Fruit fly (Drosophila melanogaster) whole organism, larva: ENCODE measurements around the gene betaGlu.
A peak's percentile ranks its signal among the peaks of the same experiment; 100 is the strongest.

Experiments used
- noc ChIP-seq: fragments of 200-800 bp; sonication (Bioruptor generic); optimal IDR thresholded peaks from 3 replicates; lab custom pipeline; 2019; ENCODE audit warnings: missing biosample characterization, mild to moderate bottlenecking, missing genetic modification characterization, moderate library complexity

The betaGlu gene

dm6 chr3R:31736776-31737175 lies 34.9 kb downstream of the betaGlu start, which contains the start of the genes CstF50 and CG11563:
Gene CstF50 (minus strand): TSS chr3R:31736963.
Gene CG11563 (plus strand): TSS chr3R:31737035.
- TF ChIP-seq noc: no peak

dm6 chr3R:31727773-31728172 lies 43.9 kb downstream of the betaGlu start:
- no peak for TF ChIP-seq noc

dm6 chr3R:31726286-31726685 lies 45.4 kb downstream of the betaGlu start:
- no peak for TF ChIP-seq noc

dm6 chr3R:31725486-31726227 lies 46.0 kb downstream of the betaGlu start:
- no peak for TF ChIP-seq noc

- no peak for TF ChIP-seq noc
Observed at dm6 chr3R:31724580-31725320, 46.9 kb downstream of the betaGlu start.

dm6 chr3R:31724136-31724535 lies 47.5 kb downstream of the betaGlu start:
- no peak for TF ChIP-seq noc

dm6 chr3R:31723206-31723933 lies 48.3 kb downstream of the betaGlu start:
- no peak for TF ChIP-seq noc

dm6 chr3R:31721958-31722357 lies 49.7 kb downstream of the betaGlu start:
- TF ChIP-seq noc: no peak

- TF ChIP-seq noc: peak; percentile 5
Observed at dm6 chr3R:31721466-31721865, 50.2 kb downstream of the betaGlu start.

dm6 chr3R:31720112-31720511 lies 51.5 kb downstream of the betaGlu start:
- no peak for TF ChIP-seq noc

- no peak for TF ChIP-seq noc
Observed at dm6 chr3R:31719497-31719896, 52.2 kb downstream of the betaGlu start.
